Worm (Caenorhabditis elegans): ENCODE measurements around the gene srh-48.

The srh-48 gene

ce11 chrII:9433609-9434008 is 53.7 kb downstream of the srh-48 start, which contains the start of gene kin-15:
Gene kin-15 (minus strand): TSS chrII:9433709.
- TF ChIP-seq skn-1 (tag; optimal IDR thresholded peaks at IDR 0.05) (no peak), egl-5 (tag; optimal IDR thresholded peaks at IDR 0.05) (no peak), nhr-43 (tag; optimal IDR thresholded peaks at IDR 0.05; ENCODE audit: poor library complexity, severe bottlenecking) (no peak)

Data from whole organism, L3 larva.